Fruit fly (Drosophila melanogaster) whole organism, embryonic: ENCODE results near the gene Idh3g.

Experiments used
- Antp ChIP-seq: fragments of 200-800 bp; sonication (Bioruptor generic); optimal IDR thresholded peaks from 3 replicates; lab custom pipeline; 2016; ENCODE audit warnings: missing biosample characterization, missing genetic modification characterization
- B-H2 ChIP-seq: fragments of 200-800 bp; sonication (Bioruptor generic); optimal IDR thresholded peaks from 2 replicates; lab custom pipeline; 2018; ENCODE audit warnings: missing biosample characterization, mild to moderate bottlenecking, missing genetic modification characterization
- Bteb2 ChIP-seq: fragments of 200-800 bp; sonication (Bioruptor generic); optimal IDR thresholded peaks from 2 replicates; lab custom pipeline; 2016; ENCODE audit warnings: missing biosample characterization, missing genetic modification characterization
- CG10147 ChIP-seq: fragments of 200-800 bp; sonication (Bioruptor generic); optimal IDR thresholded peaks from 2 replicates; lab custom pipeline; 2019; ENCODE audit warnings: missing biosample characterization, mild to moderate bottlenecking, missing genetic modification characterization, moderate library complexity
- CG11247 ChIP-seq: fragments of 200-800 bp; sonication (Bioruptor generic); IDR thresholded peaks from 2 replicates; pipeline ENCODE4 v1.3.6; 2022; ENCODE audit warnings: missing biosample characterization, missing genetic modification characterization
- CG11696 ChIP-seq: fragments of 200-800 bp; sonication (Bioruptor generic); IDR thresholded peaks from 2 replicates; pipeline ENCODE4 v1.3.6; 2022; ENCODE audit warnings: missing biosample characterization, missing genetic modification characterization
- CG12071 ChIP-seq: fragments of 200-800 bp; sonication (Bioruptor generic); optimal IDR thresholded peaks from 3 replicates; lab custom pipeline; 2018; ENCODE audit warnings: missing biosample characterization, mild to moderate bottlenecking, missing genetic modification characterization
- CG12155 ChIP-seq: fragments of 200-800 bp; sonication (Bioruptor generic); optimal IDR thresholded peaks from 3 replicates; lab custom pipeline; 2016; ENCODE audit warnings: missing biosample characterization, missing genetic modification characterization
- CG17328 ChIP-seq: fragments of 200-800 bp; sonication (Bioruptor generic); IDR thresholded peaks from 2 replicates; pipeline ENCODE4 v1.3.6; 2022; ENCODE audit warnings: missing biosample characterization, missing genetic modification characterization
- CG2120 ChIP-seq: fragments of 200-800 bp; sonication (Bioruptor generic); optimal IDR thresholded peaks from 3 replicates; lab custom pipeline; 2016; ENCODE audit warnings: missing biosample characterization, missing genetic modification characterization
- CG2129 ChIP-seq: fragments of 200-800 bp; sonication (Bioruptor generic); IDR thresholded peaks from 2 replicates; pipeline ENCODE4 v1.3.6; 2022; ENCODE audit warnings: missing biosample characterization, missing genetic modification characterization; ENCODE audit not compliant: partially characterized antibody
- CG4707 ChIP-seq: fragments of 200-800 bp; sonication (Bioruptor generic); optimal IDR thresholded peaks from 2 replicates; lab custom pipeline; 2018; ENCODE audit warnings: missing biosample characterization, mild to moderate bottlenecking, missing genetic modification characterization, moderate library complexity
- CG7357 ChIP-seq: fragments of 200-800 bp; sonication (Bioruptor generic); IDR thresholded peaks from 3 replicates; pipeline ENCODE4 v1.3.6; 2022; ENCODE audit warnings: missing biosample characterization, missing genetic modification characterization
- CG7839 ChIP-seq: fragments of 200-800 bp; sonication (Bioruptor generic); optimal IDR thresholded peaks from 3 replicates; lab custom pipeline; 2018; ENCODE audit warnings: missing biosample characterization, mild to moderate bottlenecking, missing genetic modification characterization, moderate library complexity
- CG7963 ChIP-seq: fragments of 200-800 bp; sonication (Bioruptor generic); IDR thresholded peaks from 3 replicates; pipeline ENCODE4 v1.3.6; 2022; ENCODE audit warnings: missing biosample characterization, missing genetic modification characterization; ENCODE audit not compliant: partially characterized antibody
- Chrac-16 ChIP-seq: fragments of 200-800 bp; sonication (Bioruptor generic); optimal IDR thresholded peaks from 3 replicates; lab custom pipeline; 2016; ENCODE audit warnings: missing biosample characterization, missing genetic modification characterization
- D19B ChIP-seq: fragments of 200-800 bp; sonication (Bioruptor generic); optimal IDR thresholded peaks from 2 replicates; lab custom pipeline; 2017; ENCODE audit warnings: missing biosample characterization, mild to moderate bottlenecking, missing genetic modification characterization
- Dek ChIP-seq: fragments of 200-800 bp; sonication (Bioruptor generic); optimal IDR thresholded peaks from 3 replicates; lab custom pipeline; 2019; ENCODE audit warnings: missing biosample characterization, mild to moderate bottlenecking, missing genetic modification characterization, moderate library complexity
- Dfd ChIP-seq, 2 experiments: fragments of >200 bp; optimal IDR thresholded peaks; 2 replicates each; lab custom pipeline; 2017; ENCODE audit warnings: missing biosample characterization in 2 of 2, missing genetic modification characterization in 2 of 2
- Dip3 ChIP-seq: fragments of 200-800 bp; sonication (Bioruptor generic); optimal IDR thresholded peaks from 3 replicates; lab custom pipeline; 2016; ENCODE audit warnings: missing biosample characterization, missing genetic modification characterization
- ERR ChIP-seq: fragments of 200-800 bp; sonication (Bioruptor generic); optimal IDR thresholded peaks from 2 replicates; lab custom pipeline; 2016; ENCODE audit warnings: missing biosample characterization, missing genetic modification characterization
- Ets65A ChIP-seq: fragments of 200-800 bp; sonication (Bioruptor generic); peaks from one replicate; lab custom pipeline; 2016; ENCODE audit warnings: missing biosample characterization, missing genetic modification characterization
- Ets97D ChIP-seq: fragments of 200-800 bp; sonication (Bioruptor generic); optimal IDR thresholded peaks from 3 replicates; lab custom pipeline; 2016; ENCODE audit warnings: missing biosample characterization, missing genetic modification characterization
- Gug ChIP-seq: fragments of 200-800 bp; sonication (Bioruptor generic); IDR thresholded peaks from 4 replicates; pipeline ENCODE4 v1.3.6; 2022; ENCODE audit warnings: missing biosample characterization, missing genetic modification characterization
- H15 ChIP-seq: fragments of 200-800 bp; sonication (Bioruptor generic); IDR thresholded peaks from 3 replicates; pipeline ENCODE4 v1.3.6; 2022; ENCODE audit warnings: missing biosample characterization, missing genetic modification characterization
- HHEX ChIP-seq: fragments of 200-800 bp; sonication (Bioruptor generic); optimal IDR thresholded peaks from 3 replicates; lab custom pipeline; 2017; ENCODE audit warnings: missing biosample characterization, mild to moderate bottlenecking, missing genetic modification characterization, missing genetic modification reagents
- Jarid2 ChIP-seq: fragments of 200-800 bp; sonication (Bioruptor generic); optimal IDR thresholded peaks from 3 replicates; lab custom pipeline; 2017; ENCODE audit warnings: mild to moderate bottlenecking, missing biosample characterization, missing genetic modification reagents, missing genetic modification characterization
- Lhr ChIP-seq: fragments of 200-800 bp; sonication (Bioruptor generic); optimal IDR thresholded peaks from 3 replicates; lab custom pipeline; 2017; ENCODE audit warnings: mild to moderate bottlenecking, missing biosample characterization, missing genetic modification reagents, missing genetic modification characterization
- MTF-1 ChIP-seq: fragments of 200-800 bp; sonication (Bioruptor generic); optimal IDR thresholded peaks from 2 replicates; lab custom pipeline; 2018; ENCODE audit warnings: missing biosample characterization, mild to moderate bottlenecking, missing genetic modification characterization, borderline replicate concordance
- Mad ChIP-seq: fragments of 200-800 bp; sonication (Bioruptor generic); optimal IDR thresholded peaks from 2 replicates; lab custom pipeline; 2016; ENCODE audit warnings: missing biosample characterization, missing genetic modification characterization
- Nf-YA ChIP-seq: fragments of 200-800 bp; sonication (Bioruptor generic); IDR thresholded peaks from 2 replicates; pipeline ENCODE4 v1.3.6; 2022; ENCODE audit warnings: missing biosample characterization, missing genetic modification characterization
- Rx ChIP-seq: fragments of 200-800 bp; sonication (Bioruptor generic); IDR thresholded peaks from 2 replicates; pipeline ENCODE4 v1.3.6; 2022; ENCODE audit warnings: missing biosample characterization, missing genetic modification characterization
- Sox100B ChIP-seq: fragments of 200-800 bp; sonication (Bioruptor generic); optimal IDR thresholded peaks from 3 replicates; lab custom pipeline; 2018; ENCODE audit warnings: missing biosample characterization, mild to moderate bottlenecking, missing genetic modification characterization
- Stat92E ChIP-seq, 3 experiments: fragments of >200 bp in 2 of 3; fragments of 200-800 bp in 1 of 3; sonication (Bioruptor generic) in 1 of 3; optimal IDR thresholded peaks; 2 replicates each; lab custom pipeline; 2017 to 2019; ENCODE audit warnings: missing biosample characterization in 3 of 3, missing genetic modification characterization in 3 of 3, mild to moderate bottlenecking in 1 of 3, moderate library complexity in 1 of 3
- Tbp ChIP-seq: fragments of >200 bp; optimal IDR thresholded peaks from 2 replicates; lab custom pipeline; 2018; ENCODE audit warnings: missing biosample characterization, missing genetic modification characterization
- aop ChIP-seq: fragments of 200-800 bp; sonication (Bioruptor generic); IDR thresholded peaks from 2 replicates; pipeline ENCODE4 v1.3.6; 2022; ENCODE audit warnings: missing biosample characterization, missing genetic modification characterization
- ara ChIP-seq: fragments of 200-800 bp; sonication (Bioruptor generic); IDR thresholded peaks from 2 replicates; pipeline ENCODE4 v1.3.6; 2022; ENCODE audit warnings: missing biosample characterization, missing genetic modification characterization
- bigmax ChIP-seq: fragments of 200-800 bp; sonication (Bioruptor generic); optimal IDR thresholded peaks from 2 replicates; lab custom pipeline; 2018; ENCODE audit warnings: missing biosample characterization, mild to moderate bottlenecking, missing genetic modification characterization
- cwo ChIP-seq: fragments of 200-800 bp; sonication (Bioruptor generic); optimal IDR thresholded peaks from 3 replicates; lab custom pipeline; 2017; ENCODE audit warnings: missing biosample characterization, missing genetic modification characterization, mild to moderate bottlenecking, moderate library complexity, missing genetic modification reagents
- dysf ChIP-seq: fragments of 200-800 bp; sonication (Bioruptor generic); IDR thresholded peaks from 3 replicates; pipeline ENCODE4 v1.3.6; 2022; ENCODE audit warnings: missing biosample characterization, missing genetic modification characterization
- emc ChIP-seq: fragments of 200-800 bp; sonication (Bioruptor generic); optimal IDR thresholded peaks from 2 replicates; lab custom pipeline; 2016; ENCODE audit warnings: missing biosample characterization, missing genetic modification characterization
- gem ChIP-seq: fragments of 200-800 bp; sonication (Bioruptor generic); optimal IDR thresholded peaks from 2 replicates; lab custom pipeline; 2019; ENCODE audit warnings: missing biosample characterization, mild to moderate bottlenecking, missing genetic modification characterization, moderate library complexity
- grau ChIP-seq: fragments of 200-800 bp; optimal IDR thresholded peaks from 3 replicates; lab custom pipeline; 2019; ENCODE audit warnings: missing biosample characterization, mild to moderate bottlenecking, missing genetic modification characterization, moderate library complexity
- ham ChIP-seq: fragments of 200-800 bp; sonication (Bioruptor generic); IDR thresholded peaks from 2 replicates; pipeline ENCODE4 v1.3.6; 2022; ENCODE audit warnings: missing biosample characterization, missing genetic modification characterization
- mam ChIP-seq: fragments of 200-800 bp; sonication (Bioruptor generic); optimal IDR thresholded peaks from 3 replicates; lab custom pipeline; 2016; ENCODE audit warnings: missing biosample characterization, missing genetic modification characterization
- mld ChIP-seq: fragments of 200-800 bp; sonication (Bioruptor generic); IDR thresholded peaks from 3 replicates; pipeline ENCODE4 v1.3.6; 2022; ENCODE audit warnings: missing biosample characterization, missing genetic modification characterization; ENCODE audit not compliant: partially characterized antibody
- nom ChIP-seq: fragments of 200-800 bp; sonication (Bioruptor generic); optimal IDR thresholded peaks from 2 replicates; lab custom pipeline; 2017; ENCODE audit warnings: missing biosample characterization, missing genetic modification characterization, mild to moderate bottlenecking, moderate library complexity, missing genetic modification reagents
- sob ChIP-seq: fragments of 200-800 bp; sonication (Bioruptor generic); IDR thresholded peaks from 2 replicates; pipeline ENCODE4 v1.3.6; 2022; ENCODE audit warnings: missing biosample characterization, missing genetic modification characterization
- tgo ChIP-seq: fragments of 200-800 bp; sonication (Bioruptor generic); IDR thresholded peaks from 3 replicates; pipeline ENCODE4 v1.3.6; 2022; ENCODE audit warnings: missing biosample characterization, missing genetic modification characterization
- tup ChIP-seq: fragments of 200-800 bp; sonication (Bioruptor generic); optimal IDR thresholded peaks from 2 replicates; lab custom pipeline; 2016; ENCODE audit warnings: missing biosample characterization, mild to moderate bottlenecking, missing genetic modification characterization, moderate library complexity
- unpg ChIP-seq: fragments of 200-800 bp; sonication (Bioruptor generic); optimal IDR thresholded peaks from 3 replicates; lab custom pipeline; 2018; ENCODE audit warnings: missing biosample characterization, mild to moderate bottlenecking, missing genetic modification characterization, moderate library complexity

Idh3g gene

dm6 chr3R:25680528-25680927, at the start of gene Idh3g, which contains the start of gene CG4743:
Gene Idh3g (plus strand): TSS chr3R:25680845.
Gene CG4743 (minus strand): TSS chr3R:25680550.
- TF ChIP-seq mld (no peak), CG2129 (GFP tag; lab: Robert Waterston, UW) (no peak), mam (GFP tag; lab: Kevin White, UChicago) (peak; percentile 70), CG7963 (no peak), Rx (GFP tag; lab: Robert Waterston, UW) (peak; percentile 82), CG7839 (tag; lab: Kevin White, UChicago) (peak; percentile 98), aop (GFP tag; lab: Robert Waterston, UW) (0 out of 2 replicates have a peak, but pooled peaks have one; percentile 5), D19B (peak; percentile 87), Dip3 (GFP tag; lab: Kevin White, UChicago) (peak; percentile 79), Mad (GFP tag; lab: Kevin White, UChicago) (peak; percentile 92), CG11247 (peak; percentile 94), Tbp (GFP tag; lab: Kevin White, UChicago) (no peak), Lhr (peak; percentile 92), Bteb2 (GFP tag; lab: Kevin White, UChicago) (peak; percentile 85), Ets97D (GFP tag; lab: Kevin White, UChicago) (peak; percentile 67), cwo (peak; percentile 93), sob (GFP tag; lab: Robert Waterston, UW) (peak; percentile 95), Dfd (GFP tag; optimal IDR thresholded peaks at IDR 0.05; lab: Kevin White, UChicago) (no peak), Stat92E (GFP tag; optimal IDR thresholded peaks at IDR 0.05; lab: Kevin White, UChicago) (peak in 1 of 3 experiments; percentile 92), CG12071 (GFP tag; lab: Kevin White, UChicago) (peak; percentile 85), ERR (GFP tag; lab: Kevin White, UChicago) (peak; percentile 53), CG2120 (GFP tag; lab: Kevin White, UChicago) (peak; percentile 93), Nf-YA (GFP tag; lab: Robert Waterston, UW) (peak; percentile 93), MTF-1 (GFP tag; lab: Kevin White, UChicago) (peak; percentile 91), CG17328 (peak; percentile 98), gem (tag; lab: Kevin White, UChicago) (peak; percentile 99), tup (GFP tag; lab: Kevin White, UChicago) (peak; percentile 89), dysf (GFP tag; lab: Robert Waterston, UW) (peak; percentile 97), H15 (GFP tag; lab: Robert Waterston, UW) (peak; percentile 90), Jarid2 (GFP tag; lab: Kevin White, UChicago) (peak; percentile 76), bigmax (peak; percentile 63), CG7357 (peak; percentile 86), Sox100B (GFP tag; lab: Kevin White, UChicago) (peak; percentile 96), grau (peak; percentile 97), nom (GFP tag; lab: Kevin White, UChicago) (peak; percentile 93), HHEX (GFP tag; lab: Kevin White, UChicago) (peak; percentile 96), Ets65A (GFP tag; lab: Kevin White, UChicago) (peak; percentile 92), CG11696 (GFP tag; lab: Robert Waterston, UW) (peak; percentile 89), B-H2 (GFP tag; lab: Kevin White, UChicago) (peak; percentile 98), tgo (GFP tag; lab: Robert Waterston, UW) (peak; percentile 96), Gug (GFP tag; lab: Robert Waterston, UW) (peak; percentile 76), emc (peak; percentile 51), CG10147 (GFP tag; lab: Kevin White, UChicago) (peak; percentile 97), CG12155 (GFP tag; lab: Kevin White, UChicago) (peak; percentile 95), ara (peak; percentile 96), ham (GFP tag; lab: Robert Waterston, UW) (peak; percentile 72; the same call in 1 of the 2 replicates), Chrac-16 (peak; percentile 97), unpg (GFP tag; lab: Kevin White, UChicago) (peak; percentile 99), Dek (tag; lab: Kevin White, UChicago) (peak; percentile 95), CG4707 (peak; percentile 87), Antp (GFP tag; lab: Kevin White, UChicago) (peak; percentile 19)
